Fruit fly (Drosophila melanogaster): ENCODE data around the gene CG45012.
A peak's percentile ranks its signal among the peaks of the same experiment; 100 is the strongest.

The CG45012 gene

DNA sequence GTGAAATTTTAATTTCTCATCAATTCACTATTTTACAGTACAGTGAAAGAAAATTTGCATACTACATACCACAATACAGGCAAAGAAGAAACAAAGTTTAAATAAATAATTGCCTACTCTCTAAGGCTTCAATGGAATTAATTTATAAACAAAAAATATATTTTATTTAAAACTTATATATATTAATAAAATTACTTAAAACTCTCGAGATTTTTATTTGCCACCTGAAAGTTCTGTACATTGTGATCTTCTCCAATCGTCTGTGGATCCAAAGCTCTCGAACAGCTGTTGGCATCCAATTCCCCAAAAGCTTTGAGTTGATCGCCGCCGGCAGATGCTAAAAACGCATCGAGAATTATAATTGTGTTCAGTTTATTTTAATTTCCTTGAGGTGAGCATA is 15.2 kb downstream of the CG45012 start, which contains the start of gene Mal-B2 (continued):
- no peak for TF ChIP-seq Lpt (GFP tag; optimal IDR thresholded peaks at IDR 0.05)

dm6 chr2L:11853130-11853529 is 18.7 kb downstream of the CG45012 start, which contains the start of gene CG42751:
TSS of gene CG42751 (plus strand) at chr2L:11853430.
- TF ChIP-seq CG11696 (GFP tag; IDR thresholded peaks at IDR 0.05): no peak
- TF ChIP-seq nmo (GFP tag; optimal IDR thresholded peaks at IDR 0.05): no peak
- no peak for TF ChIP-seq CG4404 (GFP tag; IDR thresholded peaks at IDR 0.05)
- no peak for TF ChIP-seq fu2 (GFP tag; optimal IDR thresholded peaks at IDR 0.05)

- no peak for TF ChIP-seq btn (GFP tag; optimal IDR thresholded peaks at IDR 0.05)
- 0 out of 3 replicates have a peak, but pooled peaks have one; percentile 9 for TF ChIP-seq CG11456 (GFP tag; IDR thresholded peaks at IDR 0.05)
Observed at dm6 chr2L:11870867-11871452, 36.6 kb downstream of the CG45012 start.

- peak; percentile 43 for TF ChIP-seq CG12769 (tag; optimal IDR thresholded peaks at IDR 0.05)
- TF ChIP-seq CG15514 (GFP tag; optimal IDR thresholded peaks at IDR 0.05): peak; percentile 72
- 0 out of 2 replicates have a peak, but pooled peaks have one; percentile 41 for TF ChIP-seq CG16779 (GFP tag; IDR thresholded peaks at IDR 0.05)
- 0 out of 3 replicates have a peak, but pooled peaks have one; percentile 25 for TF ChIP-seq ken (GFP tag; IDR thresholded peaks at IDR 0.05)
- TF ChIP-seq E2f2 (GFP tag; IDR thresholded peaks at IDR 0.05): no peak
- 0 out of 2 replicates have a peak, but pooled peaks have one; percentile 23 for TF ChIP-seq CG9932 (GFP tag; IDR thresholded peaks at IDR 0.05)
- 0 out of 3 replicates have a peak, but pooled peaks have one; percentile 37 for TF ChIP-seq zen2 (GFP tag; IDR thresholded peaks at IDR 0.05; ENCODE audit: partially characterized antibody)
- TF ChIP-seq lab (GFP tag; optimal IDR thresholded peaks at IDR 0.05): peak; percentile 2
- TF ChIP-seq CG1603 (tag; optimal IDR thresholded peaks at IDR 0.05): no peak
- TF ChIP-seq Atf6 (GFP tag; IDR thresholded peaks at IDR 0.05): no peak
- TF ChIP-seq grn (GFP tag; optimal IDR thresholded peaks at IDR 0.05): no peak
- TF ChIP-seq Adf1 (GFP tag; IDR thresholded peaks at IDR 0.05): peak; percentile 26; the same call in 1 of the 2 replicates
- TF ChIP-seq CG12659 (GFP tag; optimal IDR thresholded peaks at IDR 0.05): no peak
- TF ChIP-seq Rx (GFP tag; IDR thresholded peaks at IDR 0.05): no peak
- TF ChIP-seq tna (GFP tag; IDR thresholded peaks at IDR 0.05; ENCODE audit: partially characterized antibody): 0 out of 2 replicates have a peak, but pooled peaks have one; percentile 10
- TF ChIP-seq amos (GFP tag; IDR thresholded peaks at IDR 0.05; ENCODE audit: partially characterized antibody): peak; percentile 22; the same call in 1 of the 2 replicates
- no peak for TF ChIP-seq CG10267 (tag; optimal IDR thresholded peaks at IDR 0.05)
- TF ChIP-seq grau (tag; optimal IDR thresholded peaks at IDR 0.05): no peak
- TF ChIP-seq CG13894 (tag; optimal IDR thresholded peaks at IDR 0.05): peak; percentile 44
- peak; percentile 33 for TF ChIP-seq Deaf1 (tag; optimal IDR thresholded peaks at IDR 0.05)
- no peak for TF ChIP-seq stc (GFP tag; IDR thresholded peaks at IDR 0.05)
- no peak for TF ChIP-seq CG13123 (GFP tag; optimal IDR thresholded peaks at IDR 0.05)
- TF ChIP-seq Hmr (GFP tag; optimal IDR thresholded peaks at IDR 0.05): peak; percentile 3
- no peak for TF ChIP-seq emc (GFP tag; optimal IDR thresholded peaks at IDR 0.05)
- no peak for TF ChIP-seq chif (GFP tag; optimal IDR thresholded peaks at IDR 0.05)
- TF ChIP-seq CG4854 (GFP tag; optimal IDR thresholded peaks at IDR 0.05): no peak
- no peak for TF ChIP-seq CG33213 (GFP tag; optimal IDR thresholded peaks at IDR 0.05)
- peak; percentile 16 for TF ChIP-seq cg (GFP tag; optimal IDR thresholded peaks at IDR 0.05)
- peak; percentile 22; the same call in 1 of the 2 replicates for TF ChIP-seq Bgb (GFP tag; IDR thresholded peaks at IDR 0.05; ENCODE audit: partially characterized antibody)
- TF ChIP-seq Doc3 (GFP tag; IDR thresholded peaks at IDR 0.05; ENCODE audit: partially characterized antibody): no peak
- no peak for TF ChIP-seq pb (GFP tag; optimal IDR thresholded peaks at IDR 0.05)
- 0 out of 3 replicates have a peak, but pooled peaks have one; percentile 38 for TF ChIP-seq CG6175 (GFP tag; IDR thresholded peaks at IDR 0.05)
- peak; percentile 31 for TF ChIP-seq Jarid2 (GFP tag; optimal IDR thresholded peaks at IDR 0.05)
- no peak for TF ChIP-seq CG8290 (GFP tag; optimal IDR thresholded peaks at IDR 0.05)
- TF ChIP-seq CG8290 (tag; optimal IDR thresholded peaks at IDR 0.05): peak in 1 of 2 experiments; percentile 6
- TF ChIP-seq chinmo (GFP tag; IDR thresholded peaks at IDR 0.05; ENCODE audit: partially characterized antibody): peak; percentile 52; the same call in 1 of the 4 replicates
Observed at dm6 chr2L:11874232-11874765, 39.9 kb downstream of the CG45012 start.

Data from whole organism, embryonic.